Fruit fly (Drosophila melanogaster) whole organism, embryonic: ENCODE results near the gene arx.

Source experiments
- Adf1 ChIP-seq: fragments of 200-800 bp; sonication (Bioruptor generic); IDR thresholded peaks from 2 replicates; pipeline ENCODE4 v1.3.6; 2022; ENCODE audit warnings: missing biosample characterization, missing genetic modification characterization
- CG10321 ChIP-seq: fragments of 200-800 bp; sonication (Bioruptor generic); IDR thresholded peaks from 2 replicates; pipeline ENCODE4 v1.3.6; 2022; ENCODE audit warnings: missing biosample characterization, missing genetic modification characterization
- CG10543 ChIP-seq: fragments of 200-800 bp; sonication (Bioruptor generic); optimal IDR thresholded peaks from 3 replicates; lab custom pipeline; 2017; ENCODE audit warnings: missing biosample characterization, mild to moderate bottlenecking, missing genetic modification characterization, moderate library complexity
- CG10654 ChIP-seq: fragments of 200-800 bp; sonication (Bioruptor generic); optimal IDR thresholded peaks from 2 replicates; lab custom pipeline; 2016; ENCODE audit warnings: missing biosample characterization, missing genetic modification characterization
- CG12071 ChIP-seq: fragments of 200-800 bp; sonication (Bioruptor generic); optimal IDR thresholded peaks from 3 replicates; lab custom pipeline; 2018; ENCODE audit warnings: missing biosample characterization, mild to moderate bottlenecking, missing genetic modification characterization
- CG12744 ChIP-seq: fragments of 200-800 bp; sonication (Bioruptor generic); optimal IDR thresholded peaks from 2 replicates; lab custom pipeline; 2016; ENCODE audit warnings: missing biosample characterization, missing genetic modification characterization
- CG13775 ChIP-seq: fragments of 200-800 bp; sonication (Bioruptor generic); optimal IDR thresholded peaks from 3 replicates; lab custom pipeline; 2017; ENCODE audit warnings: missing biosample characterization, mild to moderate bottlenecking, missing genetic modification characterization
- CG14667 ChIP-seq: fragments of 200-800 bp; sonication (Bioruptor generic); IDR thresholded peaks from 2 replicates; pipeline ENCODE4 v1.3.6; 2022; ENCODE audit warnings: missing biosample characterization, missing genetic modification characterization
- CG15011 ChIP-seq: fragments of 200-800 bp; sonication (Bioruptor generic); optimal IDR thresholded peaks from 3 replicates; lab custom pipeline; 2018; ENCODE audit warnings: missing biosample characterization, mild to moderate bottlenecking, missing genetic modification characterization
- CG15514 ChIP-seq: fragments of 200-800 bp; sonication (Bioruptor generic); optimal IDR thresholded peaks from 3 replicates; lab custom pipeline; 2017; ENCODE audit warnings: missing biosample characterization, missing genetic modification characterization, mild to moderate bottlenecking, moderate library complexity, missing genetic modification reagents
- CG1647 ChIP-seq: fragments of 200-800 bp; sonication (Bioruptor generic); optimal IDR thresholded peaks from 3 replicates; lab custom pipeline; 2016; ENCODE audit warnings: missing biosample characterization, missing genetic modification characterization
- CG32767 ChIP-seq: fragments of 200-800 bp; sonication (Bioruptor generic); IDR thresholded peaks from 2 replicates; pipeline ENCODE4 v1.3.6; 2022; ENCODE audit warnings: missing biosample characterization, missing genetic modification characterization
- CG3995 ChIP-seq: fragments of 200-800 bp; sonication (Bioruptor generic); optimal IDR thresholded peaks from 3 replicates; lab custom pipeline; 2016; ENCODE audit warnings: missing biosample characterization, missing genetic modification characterization
- CG42726 ChIP-seq: fragments of 200-800 bp; sonication (Bioruptor generic); IDR thresholded peaks from 2 replicates; pipeline ENCODE4 v1.3.6; 2022; ENCODE audit warnings: missing biosample characterization, missing genetic modification characterization; ENCODE audit not compliant: partially characterized antibody
- CG4707 ChIP-seq: fragments of 200-800 bp; sonication (Bioruptor generic); optimal IDR thresholded peaks from 2 replicates; lab custom pipeline; 2018; ENCODE audit warnings: missing biosample characterization, mild to moderate bottlenecking, missing genetic modification characterization, moderate library complexity
- CG8478 ChIP-seq: fragments of >200 bp; optimal IDR thresholded peaks from 2 replicates; lab custom pipeline; 2018
- CG8924 ChIP-seq: fragments of 200-800 bp; optimal IDR thresholded peaks from 3 replicates; lab custom pipeline; 2019; ENCODE audit warnings: missing biosample characterization, mild to moderate bottlenecking, missing genetic modification characterization, moderate library complexity
- CG9609 ChIP-seq: fragments of 200-800 bp; sonication (Bioruptor generic); optimal IDR thresholded peaks from 3 replicates; lab custom pipeline; 2016; ENCODE audit warnings: missing biosample characterization, missing genetic modification characterization
- CTCF ChIP-seq: fragments of 200-800 bp; sonication (Bioruptor generic); optimal IDR thresholded peaks from 2 replicates; lab custom pipeline; 2017; ENCODE audit warnings: missing biosample characterization, mild to moderate bottlenecking, missing genetic modification characterization, moderate library complexity
- CkIIα-i1 ChIP-seq: fragments of 200-800 bp; sonication (Bioruptor generic); IDR thresholded peaks from 2 replicates; pipeline ENCODE4 v1.3.6; 2022; ENCODE audit warnings: missing biosample characterization, missing genetic modification characterization
- Doc3 ChIP-seq: fragments of 200-800 bp; sonication (Bioruptor generic); IDR thresholded peaks from 3 replicates; pipeline ENCODE4 v1.3.6; 2022; ENCODE audit warnings: missing biosample characterization, missing genetic modification characterization; ENCODE audit not compliant: partially characterized antibody
- H2.0 ChIP-seq: fragments of 200-800 bp; sonication (Bioruptor generic); IDR thresholded peaks from 2 replicates; pipeline ENCODE4 v1.3.6; 2022; ENCODE audit warnings: missing biosample characterization, missing genetic modification characterization
- Jarid2 ChIP-seq: fragments of 200-800 bp; sonication (Bioruptor generic); optimal IDR thresholded peaks from 3 replicates; lab custom pipeline; 2017; ENCODE audit warnings: mild to moderate bottlenecking, missing biosample characterization, missing genetic modification reagents, missing genetic modification characterization
- MESR4 ChIP-seq: fragments of 200-800 bp; sonication (Bioruptor generic); optimal IDR thresholded peaks from 2 replicates; lab custom pipeline; 2018; ENCODE audit warnings: missing biosample characterization, mild to moderate bottlenecking, missing genetic modification characterization, moderate library complexity
- NC2α ChIP-seq: fragments of 200-800 bp; sonication (Bioruptor generic); optimal IDR thresholded peaks from 2 replicates; lab custom pipeline; 2016; ENCODE audit warnings: missing biosample characterization, missing genetic modification characterization
- NFAT ChIP-seq: fragments of 200-800 bp; sonication (Bioruptor generic); IDR thresholded peaks from 2 replicates; pipeline ENCODE4 v1.3.6; 2022; ENCODE audit warnings: missing biosample characterization, missing genetic modification characterization
- Nf-YB ChIP-seq: fragments of 200-800 bp; sonication (Bioruptor generic); optimal IDR thresholded peaks from 3 replicates; lab custom pipeline; 2019; ENCODE audit warnings: missing biosample characterization, mild to moderate bottlenecking, missing genetic modification characterization, moderate library complexity
- Scr ChIP-seq: fragments of 200-800 bp; sonication (Bioruptor generic); IDR thresholded peaks from 2 replicates; pipeline ENCODE4 v1.3.6; 2022; ENCODE audit warnings: missing biosample characterization, missing genetic modification characterization; ENCODE audit not compliant: partially characterized antibody
- Ssrp ChIP-seq: fragments of 200-800 bp; sonication (Bioruptor generic); optimal IDR thresholded peaks from 2 replicates; lab custom pipeline; 2018; ENCODE audit warnings: missing biosample characterization, mild to moderate bottlenecking, missing genetic modification characterization, moderate library complexity
- Stat92E ChIP-seq, 3 experiments: fragments of >200 bp in 2 of 3; fragments of 200-800 bp in 1 of 3; sonication (Bioruptor generic) in 1 of 3; optimal IDR thresholded peaks; 2 replicates each; lab custom pipeline; 2017 to 2019; ENCODE audit warnings: missing biosample characterization in 3 of 3, missing genetic modification characterization in 3 of 3, mild to moderate bottlenecking in 1 of 3, moderate library complexity in 1 of 3
- Tbp ChIP-seq: fragments of >200 bp; optimal IDR thresholded peaks from 2 replicates; lab custom pipeline; 2018; ENCODE audit warnings: missing biosample characterization, missing genetic modification characterization
- Xbp1 ChIP-seq: fragments of 200-800 bp; sonication (Bioruptor generic); optimal IDR thresholded peaks from 3 replicates; lab custom pipeline; 2016; ENCODE audit warnings: missing biosample characterization, mild to moderate bottlenecking, missing genetic modification characterization
- al ChIP-seq: fragments of 200-800 bp; sonication (Bioruptor generic); IDR thresholded peaks from 2 replicates; pipeline ENCODE4 v1.3.6; 2022; ENCODE audit warnings: missing biosample characterization, missing genetic modification characterization
- chif ChIP-seq, 2 experiments: fragments of 200-800 bp; sonication (Bioruptor generic); optimal IDR thresholded peaks; 3 replicates each; lab custom pipeline; 2016; ENCODE audit warnings: missing biosample characterization in 2 of 2, missing genetic modification characterization in 2 of 2
- danr ChIP-seq: fragments of 200-800 bp; sonication (Bioruptor generic); IDR thresholded peaks from 2 replicates; pipeline ENCODE4 v1.3.6; 2022; ENCODE audit warnings: missing biosample characterization, missing genetic modification characterization
- esg ChIP-seq: fragments of 200-800 bp; sonication (Bioruptor generic); conservative IDR thresholded peaks from 2 replicates; pipeline ENCODE4 v1.3.6; 2022; ENCODE audit warnings: missing biosample characterization, missing genetic modification characterization
- gce ChIP-seq: fragments of 200-800 bp; sonication (Bioruptor generic); IDR thresholded peaks from 3 replicates; pipeline ENCODE4 v1.3.6; 2022; ENCODE audit warnings: missing biosample characterization, missing genetic modification characterization
- grau ChIP-seq: fragments of 200-800 bp; optimal IDR thresholded peaks from 3 replicates; lab custom pipeline; 2019; ENCODE audit warnings: missing biosample characterization, mild to moderate bottlenecking, missing genetic modification characterization, moderate library complexity
- lab ChIP-seq: fragments of 200-800 bp; sonication (Bioruptor generic); optimal IDR thresholded peaks from 3 replicates; lab custom pipeline; 2017; ENCODE audit warnings: missing biosample characterization, missing genetic modification characterization, mild to moderate bottlenecking, moderate library complexity, missing genetic modification reagents
- lmd ChIP-seq: fragments of 200-800 bp; sonication (Bioruptor generic); IDR thresholded peaks from 2 replicates; pipeline ENCODE4 v1.3.6; 2022; ENCODE audit warnings: missing biosample characterization, missing genetic modification characterization
- p53 ChIP-seq: fragments of 200-800 bp; sonication (Bioruptor generic); optimal IDR thresholded peaks from 2 replicates; lab custom pipeline; 2016; ENCODE audit warnings: missing biosample characterization, missing genetic modification characterization
- pho ChIP-seq: fragments of 200-800 bp; sonication (Bioruptor generic); optimal IDR thresholded peaks from 2 replicates; lab custom pipeline; 2016; ENCODE audit warnings: missing biosample characterization, missing genetic modification characterization
- row ChIP-seq: fragments of 200-800 bp; sonication (Bioruptor generic); IDR thresholded peaks from 3 replicates; pipeline ENCODE4 v1.3.6; 2022; ENCODE audit warnings: missing biosample characterization, missing genetic modification characterization
- seq ChIP-seq: fragments of 200-800 bp; sonication (Bioruptor generic); IDR thresholded peaks from 2 replicates; pipeline ENCODE4 v1.3.6; 2022; ENCODE audit warnings: missing biosample characterization, missing genetic modification characterization
- stwl ChIP-seq: fragments of 200-800 bp; sonication (Bioruptor generic); optimal IDR thresholded peaks from 3 replicates; lab custom pipeline; 2018; ENCODE audit warnings: missing biosample characterization, mild to moderate bottlenecking, missing genetic modification characterization, moderate library complexity
- toy ChIP-seq: fragments of 200-800 bp; sonication (Bioruptor generic); IDR thresholded peaks from 2 replicates; pipeline ENCODE4 v1.3.6; 2022; ENCODE audit warnings: missing biosample characterization, missing genetic modification characterization
- ttk ChIP-seq: fragments of 200-800 bp; sonication (Bioruptor generic); IDR thresholded peaks from 2 replicates; pipeline ENCODE4 v2.1.2; 2022; ENCODE audit warnings: missing biosample characterization, missing genetic modification characterization
- tx ChIP-seq: fragments of 200-800 bp; sonication (Bioruptor generic); optimal IDR thresholded peaks from 2 replicates; lab custom pipeline; 2016; ENCODE audit warnings: missing biosample characterization, missing genetic modification characterization
- wor ChIP-seq: fragments of 200-800 bp; sonication (Bioruptor generic); IDR thresholded peaks from 2 replicates; pipeline ENCODE4 v1.3.6; 2022; ENCODE audit warnings: missing biosample characterization, missing genetic modification characterization
- zen2 ChIP-seq: fragments of 200-800 bp; sonication (Bioruptor generic); IDR thresholded peaks from 3 replicates; pipeline ENCODE4 v1.3.6; 2022; ENCODE audit warnings: missing biosample characterization, missing genetic modification characterization; ENCODE audit not compliant: partially characterized antibody

arx gene

dm6 chr3L:18869035-18869826, 32.1 kb downstream of the arx start, which contains the start of gene Grx1:
Gene Grx1 (plus strand): TSS chr3L:18869230.
- TF ChIP-seq CG3995 (peak; percentile 33), MESR4 (GFP tag; lab: Kevin White, UChicago) (peak; percentile 88), CG15011 (GFP tag; lab: Kevin White, UChicago) (peak; percentile 16), Nf-YB (peak; percentile 37), tx (GFP tag; lab: Kevin White, UChicago) (peak; percentile 9), CG4707 (GFP tag; lab: Kevin White, UChicago) (no peak), Doc3 (GFP tag; lab: Robert Waterston, UW) (no peak), NC2α (GFP tag; lab: Kevin White, UChicago) (no peak), CG12071 (no peak), CG1647 (GFP tag; lab: Kevin White, UChicago) (peak; percentile 34), Jarid2 (GFP tag; lab: Kevin White, UChicago) (no peak), Xbp1 (GFP tag; lab: Kevin White, UChicago) (peak; percentile 68), Ssrp (tag; lab: Kevin White, UChicago) (peak; percentile 40), CG9609 (GFP tag; lab: Kevin White, UChicago) (peak; percentile 14), CG32767 (GFP tag; lab: Robert Waterston, UW) (no peak), ttk (no peak), pho (GFP tag; lab: Kevin White, UChicago) (peak; percentile 50), esg (GFP tag; lab: Robert Waterston, UW) (no peak; the same call in 1 of the 2 replicates), H2.0 (GFP tag; lab: Robert Waterston, UW) (0 out of 2 replicates have a peak, but pooled peaks have one; percentile 20), grau (tag; lab: Kevin White, UChicago) (peak; percentile 59), Scr (no peak), p53 (no peak), zen2 (GFP tag; lab: Robert Waterston, UW) (no peak), al (GFP tag; lab: Robert Waterston, UW) (0 out of 2 replicates have a peak, but pooled peaks have one; percentile 38), Tbp (GFP tag; lab: Kevin White, UChicago) (no peak), danr (GFP tag; lab: Robert Waterston, UW) (no peak), CG8478 (lab: Kevin White, UChicago) (no peak), CG15514 (GFP tag; lab: Kevin White, UChicago) (peak; percentile 46), row (peak; percentile 73), CG42726 (no peak), NFAT (GFP tag; lab: Robert Waterston, UW) (peak; percentile 42; the same call in 1 of the 2 replicates), gce (GFP tag; lab: Robert Waterston, UW) (no peak), CG10321 (GFP tag; lab: Robert Waterston, UW) (no peak), seq (GFP tag; lab: Robert Waterston, UW) (no peak), Adf1 (GFP tag; lab: Robert Waterston, UW) (no peak; the same call in 1 of the 2 replicates), CG10654 (no peak), Stat92E (GFP tag; optimal IDR thresholded peaks at IDR 0.05; lab: Kevin White, UChicago) (no peak), CG8924 (tag; lab: Kevin White, UChicago) (peak; percentile 63), lmd (GFP tag; lab: Robert Waterston, UW) (0 out of 2 replicates have a peak, but pooled peaks have one; percentile 22), toy (GFP tag; lab: Robert Waterston, UW) (no peak), stwl (tag; lab: Kevin White, UChicago) (peak; percentile 75), CG13775 (peak; percentile 53), chif (GFP tag; optimal IDR thresholded peaks at IDR 0.05; lab: Kevin White, UChicago) (peak; percentile 38 to 49), CG10543 (GFP tag; lab: Kevin White, UChicago) (peak; percentile 66), CkIIα-i1 (no peak), CG14667 (GFP tag; lab: Robert Waterston, UW) (no peak), CTCF (no peak), CG12744 (GFP tag; lab: Kevin White, UChicago) (no peak), lab (GFP tag; lab: Kevin White, UChicago) (peak; percentile 70), wor (no peak)
